Worm (Caenorhabditis elegans) whole organism, L4/young adult: ENCODE results near the gene ltah-1.2.

Experiments used
- W03F9.2 ChIP-seq: fragments of 150-350 bp; optimal IDR thresholded peaks from 2 replicates; lab custom pipeline; 2014; ENCODE audit warnings: missing biosample characterization, missing genetic modification characterization
- dao-5 ChIP-seq: sonication (generic microtip); optimal IDR thresholded peaks from 2 replicates; lab custom pipeline; 2016; ENCODE audit warnings: missing genotype, missing genetic modification characterization, moderate library complexity, missing compliant biosample characterization

ce11 chrIV:3613022-3613605, at the start of gene ltah-1.2:
- TF ChIP-seq dao-5 (tag; lab: Kevin White, UChicago): no peak
- TF ChIP-seq W03F9.2: no peak
